Worm (Caenorhabditis elegans): ENCODE results near the gene srt-47.
A peak's percentile ranks its signal among the peaks of the same experiment; 100 is the strongest.

Gene srt-47

ce11 chrIV:15024426-15024825 lies 28.7 kb downstream of the srt-47 start:
- no peak for TF ChIP-seq nhr-42 (GFP tag; IDR thresholded peaks at IDR 0.05)
- TF ChIP-seq zip-2 (tag; optimal IDR thresholded peaks at IDR 0.05): no peak
- peak; percentile 84 for TF ChIP-seq aha-1 (tag)
- no peak for TF ChIP-seq aly-2 (tag; optimal IDR thresholded peaks at IDR 0.05)
- peak; percentile 80 for TF ChIP-seq set-16 (GFP tag; IDR thresholded peaks at IDR 0.05)
- TF ChIP-seq dve-1 (tag; optimal IDR thresholded peaks at IDR 0.05; ENCODE audit: insufficient read depth): no peak
- TF ChIP-seq nhr-41 (GFP tag; IDR thresholded peaks at IDR 0.05): no peak
- TF ChIP-seq ztf-11 (tag; optimal IDR thresholded peaks at IDR 0.05): no peak

ce11 chrIV:15020958-15021357 lies 32.2 kb downstream of the srt-47 start:
- TF ChIP-seq dve-1 (tag; optimal IDR thresholded peaks at IDR 0.05; ENCODE audit: insufficient read depth): no peak
- no peak for TF ChIP-seq Y105C5A.15 (GFP tag; IDR thresholded peaks at IDR 0.05)
- no peak for TF ChIP-seq unc-130 (GFP tag; optimal IDR thresholded peaks at IDR 0.05)
- no peak for TF ChIP-seq ceh-44 (GFP tag; IDR thresholded peaks at IDR 0.05)
- no peak for TF ChIP-seq nhr-42 (GFP tag; IDR thresholded peaks at IDR 0.05)
- TF ChIP-seq F26F4.8 (GFP tag; conservative IDR thresholded peaks at IDR 0.05): no peak
- TF ChIP-seq ceh-28 (tag; optimal IDR thresholded peaks at IDR 0.05): no peak
- TF ChIP-seq R02D3.7 (tag; optimal IDR thresholded peaks at IDR 0.05): no peak
- no peak for TF ChIP-seq T26A8.4 (GFP tag; IDR thresholded peaks at IDR 0.05)
- no peak for TF ChIP-seq lin-39 (tag; optimal IDR thresholded peaks at IDR 0.05)
- no peak for TF ChIP-seq pha-4 (GFP tag; IDR thresholded peaks at IDR 0.05)
- no peak for TF ChIP-seq pha-4 (tag; optimal IDR thresholded peaks at IDR 0.05)
- no peak for TF ChIP-seq mdt-29 (GFP tag; IDR thresholded peaks at IDR 0.05)
- TF ChIP-seq lir-3 (tag; optimal IDR thresholded peaks at IDR 0.05): no peak
- TF ChIP-seq sdz-12 (GFP tag; optimal IDR thresholded peaks at IDR 0.05): no peak
- TF ChIP-seq D1046.2 (GFP tag; IDR thresholded peaks at IDR 0.05): no peak
- no peak for TF ChIP-seq ztf-11 (tag; optimal IDR thresholded peaks at IDR 0.05)
- TF ChIP-seq nhr-6 (tag; optimal IDR thresholded peaks at IDR 0.05): no peak
- TF ChIP-seq tag-97 (GFP tag; IDR thresholded peaks at IDR 0.05): no peak
- TF ChIP-seq lim-7 (GFP tag; IDR thresholded peaks at IDR 0.05): no peak
- TF ChIP-seq nhr-77 (tag; optimal IDR thresholded peaks at IDR 0.05): no peak
- no peak for TF ChIP-seq vab-7 (GFP tag; IDR thresholded peaks at IDR 0.05)
- no peak for TF ChIP-seq egl-27 (tag; optimal IDR thresholded peaks at IDR 0.05)
- no peak for TF ChIP-seq duxl-1 (tag; optimal IDR thresholded peaks at IDR 0.05; ENCODE audit: poor library complexity)
- no peak for TF ChIP-seq madf-5 (GFP tag; IDR thresholded peaks at IDR 0.05)
- TF ChIP-seq madf-9 (GFP tag; conservative IDR thresholded peaks at IDR 0.05): no peak
- peak; percentile 19 for TF ChIP-seq ces-1 (GFP tag; optimal IDR thresholded peaks at IDR 0.05)
- no peak for TF ChIP-seq dmd-9 (GFP tag; IDR thresholded peaks at IDR 0.05)
- no peak for TF ChIP-seq mxl-2 (GFP tag; conservative IDR thresholded peaks at IDR 0.05)
- TF ChIP-seq mes-2 (tag; optimal IDR thresholded peaks at IDR 0.05; ENCODE audit: poor library complexity, severe bottlenecking): peak; percentile 34
- TF ChIP-seq nhr-76 (tag; optimal IDR thresholded peaks at IDR 0.05): no peak
- no peak for TF ChIP-seq F49E8.2 (tag; optimal IDR thresholded peaks at IDR 0.05; ENCODE audit: borderline replicate concordance)
- TF ChIP-seq Y75B8A.6 (GFP tag; IDR thresholded peaks at IDR 0.05): no peak
- TF ChIP-seq dmd-6 (GFP tag; IDR thresholded peaks at IDR 0.05): 0 out of 2 replicates have a peak, but pooled peaks have one; percentile 11
- no peak for TF ChIP-seq Y48G9A.11 (GFP tag; IDR thresholded peaks at IDR 0.05)
- no peak for TF ChIP-seq dmd-8 (GFP tag; IDR thresholded peaks at IDR 0.05)
- no peak for TF ChIP-seq lin-29 (GFP tag; IDR thresholded peaks at IDR 0.05)
- peak; percentile 64 for TF ChIP-seq fkh-10 (GFP tag; optimal IDR thresholded peaks at IDR 0.05)
- TF ChIP-seq nhr-25 (tag; optimal IDR thresholded peaks at IDR 0.05; ENCODE audit: borderline replicate concordance, insufficient read depth): no peak
- no peak for TF ChIP-seq F44E2.7 (GFP tag; IDR thresholded peaks at IDR 0.05)
- no peak for TF ChIP-seq unc-62 (GFP tag; optimal IDR thresholded peaks at IDR 0.05 in 1 of 2)
- TF ChIP-seq unc-62 (tag; optimal IDR thresholded peaks at IDR 0.05): no peak
- TF ChIP-seq lin-38 (GFP tag; IDR thresholded peaks at IDR 0.05): no peak
- no peak for TF ChIP-seq cey-2 (tag; optimal IDR thresholded peaks at IDR 0.05; ENCODE audit: borderline replicate concordance, insufficient read depth)
- TF ChIP-seq dpl-1 (GFP tag; optimal IDR thresholded peaks at IDR 0.05): no peak

All from whole organism, L4 larva.